Fruit fly (Drosophila melanogaster) whole organism: Measurements from ENCODE around the gene CAH8.

ENCODE experiments used
- CG8478 ChIP-seq: fragments of >200 bp; optimal IDR thresholded peaks from 2 replicates; lab custom pipeline; 2018; ENCODE audit warnings: inconsistent platforms
- Dll ChIP-seq: fragments of >200 bp; optimal IDR thresholded peaks from 2 replicates; lab custom pipeline; 2017
- EcR ChIP-seq, 2 experiments: fragments of >200 bp; optimal IDR thresholded peaks; 2 replicates each; lab custom pipeline; 2017; ENCODE audit warnings: missing biosample characterization in 2 of 2, missing genetic modification characterization in 2 of 2, missing genetic modification reagents in 2 of 2
- pan ChIP-seq: fragments of >200 bp; optimal IDR thresholded peaks from 2 replicates; lab custom pipeline; 2017
- psq ChIP-seq: fragments of >200 bp; optimal IDR thresholded peaks from 2 replicates; lab custom pipeline; 2017
- usp ChIP-seq: fragments of >200 bp; optimal IDR thresholded peaks from 2 replicates; lab custom pipeline; 2017; ENCODE audit warnings: missing biosample characterization, missing genetic modification characterization, mixed read lengths

CAH8 gene

dm6 chr3R:22389614-22390013 lies at the start of gene CAH8, which contains the start of gene CG7059:
Gene CAH8 (minus strand): TSS chr3R:22389714.
Gene CG7059 (plus strand): TSS chr3R:22389780.
- TF ChIP-seq EcR (GFP tag; optimal IDR thresholded peaks at IDR 0.05; lab: Kevin White, UChicago), result no peak
- no peak for TF ChIP-seq psq
- no peak for TF ChIP-seq Dll
- TF ChIP-seq usp (GFP tag; lab: Kevin White, UChicago), result no peak
- no peak for TF ChIP-seq pan
- TF ChIP-seq CG8478 (lab: Kevin White, UChicago), result no peak

- TF ChIP-seq pan, result no peak
- no peak for TF ChIP-seq Dll
- no peak for TF ChIP-seq usp (GFP tag; lab: Kevin White, UChicago)
- TF ChIP-seq EcR (GFP tag; optimal IDR thresholded peaks at IDR 0.05; lab: Kevin White, UChicago), result no peak
- TF ChIP-seq psq, result no peak
- no peak for TF ChIP-seq CG8478 (lab: Kevin White, UChicago)
These were observed 48.8 kb upstream of the CAH8 start for dm6 chr3R:22438301-22438700.

dm6 chr3R:22436050-22436449 lies 46.5 kb upstream of the CAH8 start, which contains the start of gene CG13847:
Gene CG13847 (minus strand): TSS chr3R:22436150.
- TF ChIP-seq pan (no peak), usp (GFP tag; lab: Kevin White, UChicago) (no peak)

dm6 chr3R:22432200-22432804 lies 42.8 kb upstream of the CAH8 start:
- no peak for TF ChIP-seq CG8478 (lab: Kevin White, UChicago)
- TF ChIP-seq EcR (GFP tag; optimal IDR thresholded peaks at IDR 0.05; lab: Kevin White, UChicago), result no peak
- no peak for TF ChIP-seq usp (GFP tag; lab: Kevin White, UChicago)
- no peak for TF ChIP-seq psq
- TF ChIP-seq Dll, result no peak
- TF ChIP-seq pan, result no peak

dm6 chr3R:22424602-22425190 lies 35.2 kb upstream of the CAH8 start, which contains the start of gene pinta:
Gene pinta (minus strand): TSS chr3R:22424929.
- no peak for TF ChIP-seq psq
- TF ChIP-seq usp (GFP tag; lab: Kevin White, UChicago), result no peak
- no peak for TF ChIP-seq pan
- no peak for TF ChIP-seq Dll
- no peak for TF ChIP-seq EcR (GFP tag; optimal IDR thresholded peaks at IDR 0.05; lab: Kevin White, UChicago)
- TF ChIP-seq CG8478 (lab: Kevin White, UChicago), result no peak

- TF ChIP-seq EcR (GFP tag; optimal IDR thresholded peaks at IDR 0.05; lab: Kevin White, UChicago) (no peak), pan (no peak), Dll (no peak), CG8478 (lab: Kevin White, UChicago) (no peak), psq (no peak), usp (GFP tag; lab: Kevin White, UChicago) (no peak)
These were observed 34.5 kb upstream of the CAH8 start for dm6 chr3R:22423996-22424395.

- TF ChIP-seq Dll, result no peak
- no peak for TF ChIP-seq EcR (GFP tag; optimal IDR thresholded peaks at IDR 0.05; lab: Kevin White, UChicago)
- TF ChIP-seq psq, result no peak
- TF ChIP-seq CG8478 (lab: Kevin White, UChicago), result no peak
- no peak for TF ChIP-seq usp (GFP tag; lab: Kevin White, UChicago)
- TF ChIP-seq pan, result no peak
These were observed 32.1 kb upstream of the CAH8 start for dm6 chr3R:22421618-22422017.

- TF ChIP-seq psq (no peak), EcR (GFP tag; optimal IDR thresholded peaks at IDR 0.05; lab: Kevin White, UChicago) (no peak), pan (no peak), Dll (no peak), CG8478 (lab: Kevin White, UChicago) (no peak), usp (GFP tag; lab: Kevin White, UChicago) (no peak)
These were observed 31.4 kb upstream of the CAH8 start, which contains the start of the genes Nop56 and mats for dm6 chr3R:22420911-22421310. Gene Nop56 (minus strand): TSS chr3R:22421068. Gene mats (plus strand): TSS chr3R:22421161.

dm6 chr3R:22411879-22412587 lies 22.5 kb upstream of the CAH8 start:
- TF ChIP-seq pan, result no peak
- no peak for TF ChIP-seq usp (GFP tag; lab: Kevin White, UChicago)
- TF ChIP-seq EcR (GFP tag; optimal IDR thresholded peaks at IDR 0.05; lab: Kevin White, UChicago), result no peak
- no peak for TF ChIP-seq psq
- no peak for TF ChIP-seq CG8478 (lab: Kevin White, UChicago)
- no peak for TF ChIP-seq Dll

- TF ChIP-seq Dll (no peak), CG8478 (lab: Kevin White, UChicago) (no peak), psq (no peak), usp (GFP tag; lab: Kevin White, UChicago) (no peak), pan (no peak), EcR (GFP tag; optimal IDR thresholded peaks at IDR 0.05; lab: Kevin White, UChicago) (no peak)
These were observed 21.2 kb upstream of the CAH8 start, which contains the start of the genes CG13850 and lqfR for dm6 chr3R:22410537-22411360. Gene CG13850 (minus strand): TSS chr3R:22410915. Gene lqfR (plus strand): TSS chr3R:22411301.

dm6 chr3R:22405639-22406038 lies 16.1 kb upstream of the CAH8 start, which contains the start of gene CG13855:
Gene CG13855 (plus strand): TSS chr3R:22405939.
- TF ChIP-seq Dll (no peak), usp (GFP tag; lab: Kevin White, UChicago) (no peak), CG8478 (lab: Kevin White, UChicago) (no peak), EcR (GFP tag; optimal IDR thresholded peaks at IDR 0.05; lab: Kevin White, UChicago) (no peak), pan (no peak), psq (no peak)
